Fruit fly (Drosophila melanogaster): ENCODE results near the gene CG4281.

Gene CG4281

DNA sequence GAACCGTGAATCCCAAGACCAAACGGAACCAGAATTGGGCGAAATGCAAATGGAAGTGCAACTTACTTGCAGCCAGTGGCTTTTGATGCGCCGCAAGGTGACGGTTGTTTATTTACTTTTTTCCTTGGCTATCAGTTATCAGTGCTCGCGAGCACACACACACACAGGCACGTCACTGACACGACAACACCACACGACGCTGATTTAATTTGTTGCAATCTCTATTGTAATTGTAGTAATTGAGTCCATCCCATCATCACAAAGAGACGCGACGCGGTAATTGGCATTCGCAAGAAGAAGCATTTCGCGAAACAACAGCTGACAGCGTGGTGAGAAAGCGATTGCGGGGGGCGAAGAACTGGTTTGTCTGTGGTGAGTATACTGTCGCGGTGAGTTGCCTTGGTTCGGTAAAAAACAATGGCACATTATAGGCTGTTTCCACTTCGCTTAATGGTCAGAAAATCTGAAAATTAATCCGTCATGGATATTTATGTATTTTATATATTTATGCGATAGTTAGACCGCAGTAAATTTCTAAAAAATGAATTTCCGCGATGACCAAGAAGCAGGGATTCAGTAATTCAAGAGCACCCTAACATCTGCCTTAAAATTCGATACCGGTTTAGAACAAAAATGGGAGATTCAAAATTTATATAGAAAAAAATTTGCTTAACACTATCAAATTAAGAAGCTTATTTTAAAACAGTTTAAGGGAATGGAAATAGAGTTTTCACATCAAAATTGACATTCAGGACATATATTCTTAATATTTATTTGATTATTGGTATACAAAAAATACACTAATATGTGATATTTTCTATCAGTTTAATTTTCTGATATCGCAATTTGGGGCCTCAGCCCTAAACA lies 22.7 kb downstream of the CG4281 start, which contains the start of the genes Actn and usp (continued):
- TF ChIP-seq ind (GFP tag; optimal IDR thresholded peaks at IDR 0.05) (peak; percentile 23), Nf-YC (tag; optimal IDR thresholded peaks at IDR 0.05) (peak; percentile 16), CG12744 (GFP tag; optimal IDR thresholded peaks at IDR 0.05) (no peak), btn (GFP tag; optimal IDR thresholded peaks at IDR 0.05) (no peak), CG30403 (GFP tag; optimal IDR thresholded peaks at IDR 0.05) (peak; percentile 10), CG31441 (GFP tag; IDR thresholded peaks at IDR 0.05) (peak; percentile 50), Bdp1 (GFP tag; optimal IDR thresholded peaks at IDR 0.05) (no peak), dati (GFP tag; IDR thresholded peaks at IDR 0.05) (no peak), gsb (GFP tag; IDR thresholded peaks at IDR 0.05) (no peak), Dref (GFP tag; IDR thresholded peaks at IDR 0.05) (no peak), CG2116 (GFP tag; optimal IDR thresholded peaks at IDR 0.05) (no peak), BEAF-32 (GFP tag; optimal IDR thresholded peaks at IDR 0.05) (peak; percentile 41), Xrp1 (GFP tag; IDR thresholded peaks at IDR 0.05) (peak; percentile 42; the same call in 1 of the 2 replicates), PHDP (tag; optimal IDR thresholded peaks at IDR 0.05) (peak; percentile 28), CG2202 (tag; optimal IDR thresholded peaks at IDR 0.05) (no peak), z (GFP tag; IDR thresholded peaks at IDR 0.05) (no peak)

DNA sequence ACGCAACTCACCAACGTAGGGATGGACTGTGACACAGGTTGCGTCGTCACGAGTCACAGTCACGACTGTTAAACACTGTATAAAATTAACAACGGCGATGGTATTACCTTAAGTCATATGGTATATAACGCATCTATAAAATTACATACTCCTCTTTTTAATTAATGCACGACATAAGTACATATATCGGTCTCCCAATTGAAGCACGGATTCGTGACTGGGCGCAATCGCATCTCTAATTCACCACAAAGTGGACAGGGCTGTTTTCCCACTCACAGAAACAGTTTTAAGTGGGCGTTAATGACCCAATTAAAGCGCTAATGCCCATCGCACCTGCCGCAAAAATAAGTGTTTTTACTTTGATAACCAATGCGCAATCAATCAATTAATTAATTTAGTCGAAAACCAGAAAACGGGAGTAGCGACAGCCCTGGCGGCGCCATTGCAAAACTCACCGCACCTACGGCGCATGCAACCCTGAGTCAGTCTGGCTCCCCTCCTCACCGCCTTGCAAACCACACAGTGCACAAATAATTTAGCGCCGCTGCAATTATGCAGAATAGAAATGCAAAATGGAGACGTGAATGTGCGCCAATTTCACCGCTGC lies 23.5 kb downstream of the CG4281 start, which contains the start of gene CG4313:
CG4313 (plus strand) TSS at position 557 of the 607 bp plus-strand sequence.
- TF ChIP-seq Usf (GFP tag; optimal IDR thresholded peaks at IDR 0.05) (peak; percentile 29), kay (GFP tag; optimal IDR thresholded peaks at IDR 0.05) (peak; percentile 35), CG2712 (tag; optimal IDR thresholded peaks at IDR 0.05) (peak; percentile 71), Dp (GFP tag; optimal IDR thresholded peaks at IDR 0.05) (no peak), CG8478 (optimal IDR thresholded peaks at IDR 0.05) (no peak), CG18476 (GFP tag; optimal IDR thresholded peaks at IDR 0.05) (peak; percentile 45), peb (GFP tag; IDR thresholded peaks at IDR 0.05) (no peak), aop (GFP tag; IDR thresholded peaks at IDR 0.05) (no peak), psq (GFP tag; optimal IDR thresholded peaks at IDR 0.05) (no peak), CG12104 (GFP tag; optimal IDR thresholded peaks at IDR 0.05) (peak; percentile 60), ERR (GFP tag; optimal IDR thresholded peaks at IDR 0.05) (peak; percentile 53), Antp (GFP tag; optimal IDR thresholded peaks at IDR 0.05) (peak; percentile 75), cwo (GFP tag; optimal IDR thresholded peaks at IDR 0.05) (peak; percentile 46), CG15269 (tag; optimal IDR thresholded peaks at IDR 0.05) (peak; percentile 68), Poxn (GFP tag; IDR thresholded peaks at IDR 0.05) (no peak), Gug (GFP tag; IDR thresholded peaks at IDR 0.05) (peak; percentile 77; the same call in 3 of the 4 replicates), CG13424 (tag; optimal IDR thresholded peaks at IDR 0.05) (peak; percentile 77), YL-1 (GFP tag; optimal IDR thresholded peaks at IDR 0.05) (peak; percentile 66), CG17829 (tag; optimal IDR thresholded peaks at IDR 0.05) (peak; percentile 66), CG43689 (GFP tag; IDR thresholded peaks at IDR 0.05) (no peak), CG31224 (GFP tag; IDR thresholded peaks at IDR 0.05) (peak; percentile 56; the same call in 1 of the 2 replicates), fd64A (GFP tag; optimal IDR thresholded peaks at IDR 0.05) (no peak), ind (GFP tag; optimal IDR thresholded peaks at IDR 0.05) (peak; percentile 76), gfzf (GFP tag; optimal IDR thresholded peaks at IDR 0.05) (peak; percentile 22), danr (GFP tag; IDR thresholded peaks at IDR 0.05) (0 out of 2 replicates have a peak, but pooled peaks have one; percentile 51), CG2875 (GFP tag; optimal IDR thresholded peaks at IDR 0.05) (peak; percentile 25), dan (GFP tag; IDR thresholded peaks at IDR 0.05) (0 out of 2 replicates have a peak, but pooled peaks have one; percentile 31), sqz (GFP tag; optimal IDR thresholded peaks at IDR 0.05) (peak; percentile 8), lab (GFP tag; optimal IDR thresholded peaks at IDR 0.05) (peak; percentile 63), E2f1 (GFP tag; IDR thresholded peaks at IDR 0.05) (peak; percentile 71), sd (tag; optimal IDR thresholded peaks at IDR 0.05) (peak; percentile 4), gsb-n (tag; optimal IDR thresholded peaks at IDR 0.05) (peak; percentile 37), kah (GFP tag; optimal IDR thresholded peaks at IDR 0.05) (peak; percentile 43)
